Fruit fly (Drosophila melanogaster) whole organism, prepupa: Measurements from ENCODE around the gene CG31019.

Experiments
- Blimp-1 ChIP-seq: fragments of 200-800 bp; sonication (Bioruptor generic); optimal IDR thresholded peaks from 3 replicates; lab custom pipeline; 2017; ENCODE audit warnings: missing biosample characterization, missing genetic modification characterization, mild to moderate bottlenecking, moderate library complexity, missing genetic modification reagents
- CG11902 ChIP-seq: fragments of 200-800 bp; sonication (Bioruptor generic); optimal IDR thresholded peaks from 3 replicates; lab custom pipeline; 2016; ENCODE audit warnings: missing biosample characterization, missing genetic modification characterization
- CG3032 ChIP-seq: fragments of 200-800 bp; optimal IDR thresholded peaks from 2 replicates; lab custom pipeline; 2019; ENCODE audit warnings: missing biosample characterization, mild to moderate bottlenecking, missing genetic modification characterization, moderate library complexity
- CG32006 ChIP-seq: fragments of 200-800 bp; sonication (Bioruptor generic); optimal IDR thresholded peaks from 3 replicates; lab custom pipeline; 2017; ENCODE audit warnings: missing biosample characterization, mild to moderate bottlenecking, missing genetic modification characterization
- CG3919 ChIP-seq: fragments of 200-800 bp; sonication (Bioruptor generic); optimal IDR thresholded peaks from 3 replicates; lab custom pipeline; 2016; ENCODE audit warnings: missing biosample characterization, missing genetic modification characterization
- CG6276 ChIP-seq: fragments of 200-800 bp; sonication (Bioruptor generic); optimal IDR thresholded peaks from 2 replicates; lab custom pipeline; 2017; ENCODE audit warnings: missing biosample characterization, mild to moderate bottlenecking, missing genetic modification characterization
- CG6854 ChIP-seq: fragments of 200-800 bp; sonication (Bioruptor generic); optimal IDR thresholded peaks from 2 replicates; lab custom pipeline; 2017; ENCODE audit warnings: missing biosample characterization, mild to moderate bottlenecking, missing genetic modification characterization
- CG7368 ChIP-seq: fragments of 200-800 bp; sonication (Bioruptor generic); optimal IDR thresholded peaks from 3 replicates; lab custom pipeline; 2016; ENCODE audit warnings: missing biosample characterization, missing genetic modification characterization
- CG9139 ChIP-seq: fragments of 200-800 bp; sonication (Bioruptor generic); optimal IDR thresholded peaks from 3 replicates; lab custom pipeline; 2017; ENCODE audit warnings: missing biosample characterization, mild to moderate bottlenecking, missing genetic modification characterization
- Ets96B ChIP-seq: fragments of 200-800 bp; optimal IDR thresholded peaks from 2 replicates; lab custom pipeline; 2019; ENCODE audit warnings: missing biosample characterization, mild to moderate bottlenecking, missing genetic modification characterization, moderate library complexity
- Smox ChIP-seq: fragments of 200-800 bp; sonication (Bioruptor generic); optimal IDR thresholded peaks from 3 replicates; lab custom pipeline; 2016; ENCODE audit warnings: missing biosample characterization, missing genetic modification characterization
- Sox14 ChIP-seq: fragments of 200-800 bp; sonication (Bioruptor generic); optimal IDR thresholded peaks from 3 replicates; lab custom pipeline; 2016; ENCODE audit warnings: missing biosample characterization, missing genetic modification characterization
- achi ChIP-seq: fragments of 200-800 bp; sonication (Bioruptor generic); optimal IDR thresholded peaks from 3 replicates; lab custom pipeline; 2016; ENCODE audit warnings: missing biosample characterization, missing genetic modification characterization
- dac ChIP-seq: fragments of 200-800 bp; sonication (Bioruptor generic); optimal IDR thresholded peaks from 2 replicates; lab custom pipeline; 2017; ENCODE audit warnings: missing biosample characterization, mild to moderate bottlenecking, missing genetic modification characterization
- eg ChIP-seq: fragments of 200-800 bp; sonication (Bioruptor generic); IDR thresholded peaks from 3 replicates; pipeline ENCODE4 v1.3.6; 2022; ENCODE audit warnings: missing biosample characterization, missing genetic modification characterization
- esn ChIP-seq: fragments of 200-800 bp; sonication (Bioruptor generic); optimal IDR thresholded peaks from 2 replicates; lab custom pipeline; 2016; ENCODE audit warnings: missing biosample characterization, mild to moderate bottlenecking, missing genetic modification characterization, moderate library complexity
- lz ChIP-seq: fragments of 200-800 bp; sonication (Bioruptor generic); optimal IDR thresholded peaks from 3 replicates; lab custom pipeline; 2016; ENCODE audit warnings: missing biosample characterization, missing genetic modification characterization
- salr ChIP-seq, 2 experiments: fragments of 200-800 bp; sonication (Bioruptor generic); optimal IDR thresholded peaks; 3 replicates each; lab custom pipeline; 2016 to 2018; ENCODE audit warnings: missing biosample characterization in 2 of 2, missing genetic modification characterization in 2 of 2, mild to moderate bottlenecking in 1 of 2
- ss ChIP-seq, 2 experiments: fragments of 200-800 bp; sonication (Bioruptor generic); optimal IDR thresholded peaks; 2 replicates in 1 of 2; 3 replicates in 1 of 2; lab custom pipeline; 2017 to 2018; ENCODE audit warnings: mild to moderate bottlenecking in 2 of 2, missing biosample characterization in 2 of 2, missing genetic modification characterization in 2 of 2, moderate library complexity in 1 of 2

The CG31019 gene

dm6 chr3R:30648851-30649250 is 52.0 kb downstream of the CG31019 start, which contains the start of gene CG34432:
TSS of gene CG34432 (plus strand) at chr3R:30649151.
- TF ChIP-seq eg (GFP tag; lab: Robert Waterston, UW) (no peak), CG11902 (GFP tag; lab: Kevin White, UChicago) (no peak), Smox (GFP tag; lab: Kevin White, UChicago) (no peak), CG9139 (GFP tag; lab: Kevin White, UChicago) (no peak), CG3032 (tag; lab: Kevin White, UChicago) (no peak), dac (no peak), esn (GFP tag; lab: Kevin White, UChicago) (no peak), CG3919 (GFP tag; lab: Kevin White, UChicago) (no peak), lz (GFP tag; lab: Kevin White, UChicago) (no peak), Ets96B (no peak), CG6276 (GFP tag; lab: Kevin White, UChicago) (no peak), achi (no peak), CG32006 (GFP tag; lab: Kevin White, UChicago) (no peak), salr (GFP tag; optimal IDR thresholded peaks at IDR 0.05; lab: Kevin White, UChicago) (no peak), ss (GFP tag; optimal IDR thresholded peaks at IDR 0.05; lab: Kevin White, UChicago) (no peak), CG7368 (no peak), Sox14 (no peak), Blimp-1 (GFP tag; lab: Kevin White, UChicago) (no peak), CG6854 (no peak)
